Worm (Caenorhabditis elegans): ENCODE results near the gene orai-1.

DNA sequence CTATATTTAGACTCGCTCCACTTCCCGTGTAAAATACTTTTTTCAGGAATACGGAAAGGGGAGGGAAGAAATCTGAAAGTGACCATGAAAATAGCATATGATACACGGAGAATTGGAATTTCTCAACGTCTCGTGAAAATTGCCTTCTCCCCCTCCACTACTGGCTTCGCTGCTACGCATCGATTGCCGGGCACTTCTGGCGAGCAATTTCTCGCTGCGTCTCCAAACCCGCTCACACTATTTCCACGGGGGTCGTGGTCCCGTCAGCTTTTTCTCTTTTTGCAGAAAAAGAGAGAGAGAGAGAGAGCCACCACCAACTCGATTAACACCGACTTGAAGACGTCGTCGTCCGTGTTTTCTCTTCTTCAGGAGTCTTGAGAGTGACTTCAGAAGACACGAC is 24.4 kb downstream of the orai-1 start:
- TF ChIP-seq eor-1 (tag; optimal IDR thresholded peaks at IDR 0.05) (no peak), R02D3.7 (tag; optimal IDR thresholded peaks at IDR 0.05) (no peak), ZK546.5 (tag; optimal IDR thresholded peaks at IDR 0.05) (no peak), fkh-10 (GFP tag; optimal IDR thresholded peaks at IDR 0.05) (peak; percentile 89), nhr-12 (tag; optimal IDR thresholded peaks at IDR 0.05) (no peak), jun-1 (tag; optimal IDR thresholded peaks at IDR 0.05) (no peak), lin-15B (tag; optimal IDR thresholded peaks at IDR 0.05) (peak; percentile 19), daf-12 (tag; optimal IDR thresholded peaks at IDR 0.05) (no peak), pqm-1 (tag; optimal IDR thresholded peaks at IDR 0.05) (no peak), egl-27 (tag; optimal IDR thresholded peaks at IDR 0.05) (no peak), skn-1 (tag; optimal IDR thresholded peaks at IDR 0.05) (no peak), ama-1 (optimal IDR thresholded peaks at IDR 0.05) (no peak), zag-1 (tag; optimal IDR thresholded peaks at IDR 0.05) (no peak)

Measured in whole organism, L3 larva.